Worm (Caenorhabditis elegans) whole organism, L4 larva: Measurements from ENCODE around the gene Y41D4A.1.
A peak's percentile ranks its signal among the peaks of the same experiment; 100 is the strongest.

ENCODE experiments used
- F26F4.8 ChIP-seq: fragments of 200-800 bp; sonication (Bioruptor generic); conservative IDR thresholded peaks from 2 replicates; pipeline ENCODE4 v1.3.6; 2022; ENCODE audit warnings: missing genetic modification characterization, missing compliant biosample characterization
- F44E2.7 ChIP-seq: fragments of 200-800 bp; sonication (Bioruptor generic); IDR thresholded peaks from 2 replicates; pipeline ENCODE4 v2.1.2; 2022; ENCODE audit warnings: missing genetic modification characterization, missing compliant biosample characterization
- F49E8.2 ChIP-seq: sonication (generic microtip); optimal IDR thresholded peaks from 2 replicates; lab custom pipeline; 2016; ENCODE audit warnings: missing compliant biosample characterization, mild to moderate bottlenecking, missing genetic modification characterization, borderline replicate concordance
- R02D3.7 ChIP-seq: fragments of 150-350 bp; sonication (generic microtip); optimal IDR thresholded peaks from 3 replicates; lab custom pipeline; 2014; ENCODE audit warnings: missing biosample characterization, missing genetic modification characterization
- T20F7.1 ChIP-seq: fragments of 200-800 bp; sonication (Bioruptor generic); optimal IDR thresholded peaks from 2 replicates; lab custom pipeline; 2018; ENCODE audit warnings: mild to moderate bottlenecking, missing genetic modification characterization, missing compliant biosample characterization
- Y105C5A.15 ChIP-seq: fragments of 200-800 bp; sonication (Bioruptor generic); IDR thresholded peaks from 2 replicates; pipeline ENCODE4 v1.3.6; 2022; ENCODE audit warnings: missing genetic modification characterization, missing compliant biosample characterization
- Y48G9A.11 ChIP-seq: fragments of 200-800 bp; sonication (Bioruptor generic); IDR thresholded peaks from 2 replicates; pipeline ENCODE4 v1.3.6; 2022; ENCODE audit warnings: missing genetic modification reagents, missing genetic modification characterization, missing compliant biosample characterization
- Y5F2A.4 ChIP-seq: fragments of 200-800 bp; sonication (Bioruptor generic); optimal IDR thresholded peaks from 2 replicates; lab custom pipeline; 2018; ENCODE audit warnings: mild to moderate bottlenecking, missing genetic modification characterization, missing compliant biosample characterization
- Y75B8A.6 ChIP-seq: fragments of 200-800 bp; sonication (Bioruptor generic); IDR thresholded peaks from 2 replicates; pipeline ENCODE4 v1.3.6; 2022; ENCODE audit warnings: missing genetic modification reagents, missing genetic modification characterization, missing compliant biosample characterization
- ZK337.2 ChIP-seq: fragments of 200-800 bp; sonication (Bioruptor generic); IDR thresholded peaks from 2 replicates; pipeline ENCODE4 v1.3.6; 2022; ENCODE audit warnings: missing genetic modification reagents, missing genetic modification characterization, missing compliant biosample characterization
- ZK546.5 ChIP-seq, 2 experiments: sonication (generic microtip); optimal IDR thresholded peaks; 2 replicates each; lab custom pipeline; 2017; ENCODE audit warnings: missing biosample characterization in 2 of 2, missing genetic modification characterization in 2 of 2
- aly-2 ChIP-seq: sonication (generic microtip); optimal IDR thresholded peaks from 2 replicates; lab custom pipeline; 2018; ENCODE audit warnings: missing biosample characterization, missing genetic modification characterization
- arid-1 ChIP-seq: fragments of 200-800 bp; sonication (Bioruptor generic); conservative IDR thresholded peaks from 2 replicates; pipeline ENCODE4 v1.3.6; 2022; ENCODE audit warnings: missing genetic modification reagents, missing genetic modification characterization, missing compliant biosample characterization
- ceh-20 ChIP-seq: fragments of 200-800 bp; sonication (Bioruptor generic); IDR thresholded peaks from 2 replicates; pipeline ENCODE4 v1.3.6; 2022; ENCODE audit warnings: missing genetic modification reagents, missing genetic modification characterization, missing compliant biosample characterization
- ceh-32 ChIP-seq: sonication (generic microtip); optimal IDR thresholded peaks from 2 replicates; lab custom pipeline; 2016; ENCODE audit warnings: mild to moderate bottlenecking, missing genetic modification characterization, missing compliant biosample characterization; ENCODE audit not compliant: poor library complexity
- ceh-82 ChIP-seq: sonication (generic microtip); optimal IDR thresholded peaks from 2 replicates; lab custom pipeline; 2017; ENCODE audit warnings: missing biosample characterization, missing genetic modification characterization
- cey-2 ChIP-seq: sonication (generic microtip); optimal IDR thresholded peaks from 3 replicates; lab custom pipeline; 2017; ENCODE audit warnings: missing genetic modification characterization, mild to moderate bottlenecking, missing compliant biosample characterization, antibody characterized with exemption, borderline replicate concordance; ENCODE audit not compliant: insufficient read depth
- daf-8 ChIP-seq: fragments of 200-800 bp; sonication (Bioruptor generic); IDR thresholded peaks from 2 replicates; pipeline ENCODE4 v1.3.6; 2022; ENCODE audit warnings: missing genetic modification characterization, missing compliant biosample characterization
- dmd-6 ChIP-seq: fragments of 200-800 bp; sonication (Bioruptor generic); IDR thresholded peaks from 2 replicates; pipeline ENCODE4 v1.3.6; 2022; ENCODE audit warnings: missing genetic modification reagents, missing genetic modification characterization, missing compliant biosample characterization
- dmd-8 ChIP-seq: fragments of 200-800 bp; sonication (Bioruptor generic); IDR thresholded peaks from 2 replicates; pipeline ENCODE4 v1.3.6; 2022; ENCODE audit warnings: missing genetic modification characterization, missing compliant biosample characterization
- duxl-1 ChIP-seq: sonication (generic microtip); optimal IDR thresholded peaks from 2 replicates; lab custom pipeline; 2016; ENCODE audit warnings: mild to moderate bottlenecking, missing genetic modification characterization, moderate library complexity, missing compliant biosample characterization; ENCODE audit not compliant: poor library complexity
- dve-1 ChIP-seq: sonication (generic microtip); optimal IDR thresholded peaks from 2 replicates; lab custom pipeline; 2017; ENCODE audit warnings: antibody characterized with exemption, mild to moderate bottlenecking, missing genetic modification characterization, missing compliant biosample characterization; ENCODE audit not compliant: insufficient read depth
- egl-27 ChIP-seq: sonication (generic microtip); optimal IDR thresholded peaks from 3 replicates; lab custom pipeline; 2017; ENCODE audit warnings: missing biosample characterization, missing genetic modification reagents, missing genetic modification characterization
- egl-43 ChIP-seq: fragments of 200-800 bp; sonication (Bioruptor generic); IDR thresholded peaks from 2 replicates; pipeline ENCODE4 v1.3.6; 2022; ENCODE audit warnings: missing genetic modification reagents, missing genetic modification characterization, missing compliant biosample characterization
- fkh-10 ChIP-seq: fragments of 150-350 bp; optimal IDR thresholded peaks from 2 replicates; lab custom pipeline; 2014; ENCODE audit warnings: missing biosample characterization, missing genetic modification reagents, missing genetic modification characterization
- hlh-11 ChIP-seq: fragments of 200-800 bp; sonication (Bioruptor generic); optimal IDR thresholded peaks from 2 replicates; lab custom pipeline; 2018; ENCODE audit warnings: mild to moderate bottlenecking, missing genetic modification characterization, missing compliant biosample characterization
- lim-7 ChIP-seq: fragments of 200-800 bp; sonication (Bioruptor generic); IDR thresholded peaks from 2 replicates; pipeline ENCODE4 v1.3.6; 2022; ENCODE audit warnings: missing genetic modification characterization, missing compliant biosample characterization
- lin-13 ChIP-seq: fragments of 150-350 bp; optimal IDR thresholded peaks from 2 replicates; lab custom pipeline; 2014; ENCODE audit warnings: missing biosample characterization, missing genetic modification reagents, missing genetic modification characterization
- lin-38 ChIP-seq: fragments of 200-800 bp; sonication (Bioruptor generic); IDR thresholded peaks from 2 replicates; pipeline ENCODE4 v1.3.6; 2022; ENCODE audit warnings: missing genetic modification reagents, missing genetic modification characterization, missing compliant biosample characterization
- lin-39 ChIP-seq: fragments of 150-350 bp; optimal IDR thresholded peaks from 2 replicates; lab custom pipeline; 2014; ENCODE audit warnings: missing biosample characterization, missing genetic modification reagents, missing genetic modification characterization
- lir-3 ChIP-seq: sonication (generic microtip); optimal IDR thresholded peaks from 2 replicates; lab custom pipeline; 2016; ENCODE audit warnings: mild to moderate bottlenecking, missing genetic modification characterization, missing compliant biosample characterization
- lsy-2 ChIP-seq, 2 experiments: fragments of 150-350 bp in 1 of 2; sonication (generic microtip) in 1 of 2; optimal IDR thresholded peaks; 2 replicates each; lab custom pipeline; 2014 to 2017; ENCODE audit warnings: missing biosample characterization in 2 of 2, missing genetic modification characterization in 2 of 2
- madf-5 ChIP-seq, 2 experiments: fragments of 200-800 bp; sonication (Bioruptor generic); IDR thresholded peaks; 2 replicates each; pipeline ENCODE4 v1.3.6; 2022; ENCODE audit warnings: missing compliant biosample characterization in 2 of 2, missing genetic modification characterization in 2 of 2
- madf-9 ChIP-seq: fragments of 200-800 bp; sonication (Bioruptor generic); conservative IDR thresholded peaks from 2 replicates; pipeline ENCODE4 v1.3.6; 2022; ENCODE audit warnings: missing genetic modification reagents, missing genetic modification characterization, missing compliant biosample characterization
- mdt-29 ChIP-seq: fragments of 200-800 bp; sonication (Bioruptor generic); IDR thresholded peaks from 2 replicates; pipeline ENCODE4 v1.3.6; 2022; ENCODE audit warnings: missing genetic modification reagents, missing genetic modification characterization, missing compliant biosample characterization
- mxl-3 ChIP-seq: fragments of 200-800 bp; sonication (Bioruptor generic); optimal IDR thresholded peaks from 2 replicates; lab custom pipeline; 2018; ENCODE audit warnings: mild to moderate bottlenecking, missing genetic modification characterization, missing compliant biosample characterization
- nhr-111 ChIP-seq: fragments of 200-800 bp; sonication (Bioruptor generic); optimal IDR thresholded peaks from 2 replicates; lab custom pipeline; 2018; ENCODE audit warnings: mild to moderate bottlenecking, missing genetic modification characterization, missing compliant biosample characterization
- nhr-41 ChIP-seq: fragments of 200-800 bp; sonication (Bioruptor generic); IDR thresholded peaks from 2 replicates; pipeline ENCODE4 v1.3.6; 2022; ENCODE audit warnings: missing genetic modification reagents, missing genetic modification characterization, missing compliant biosample characterization
- nhr-42 ChIP-seq: fragments of 200-800 bp; sonication (Bioruptor generic); IDR thresholded peaks from 2 replicates; pipeline ENCODE4 v1.3.6; 2022; ENCODE audit warnings: missing genetic modification characterization, missing compliant biosample characterization
- nhr-77 ChIP-seq: fragments of 150-350 bp; optimal IDR thresholded peaks from 2 replicates; lab custom pipeline; 2014; ENCODE audit warnings: missing biosample characterization, missing genetic modification characterization
- php-3 ChIP-seq: fragments of 200-800 bp; sonication (Bioruptor generic); IDR thresholded peaks from 2 replicates; pipeline ENCODE4 v1.3.6; 2022; ENCODE audit warnings: missing genetic modification reagents, missing genetic modification characterization, missing compliant biosample characterization
- pqm-1 ChIP-seq: sonication (generic microtip); optimal IDR thresholded peaks from 2 replicates; lab custom pipeline; 2017; ENCODE audit warnings: missing biosample characterization, missing genetic modification characterization
- snpc-1.2 ChIP-seq: fragments of 200-800 bp; sonication (Bioruptor generic); IDR thresholded peaks from 2 replicates; pipeline ENCODE4 v1.3.6; 2022; ENCODE audit warnings: missing genetic modification reagents, missing genetic modification characterization, missing compliant biosample characterization
- snpc-4 ChIP-seq: fragments of 150-350 bp; optimal IDR thresholded peaks from 2 replicates; lab custom pipeline; 2014; ENCODE audit warnings: missing biosample characterization, missing genetic modification characterization
- spr-1 ChIP-seq: sonication (generic microtip); optimal IDR thresholded peaks from 2 replicates; lab custom pipeline; 2016; ENCODE audit warnings: mild to moderate bottlenecking, missing genetic modification characterization, missing compliant biosample characterization
- tag-97 ChIP-seq: fragments of 200-800 bp; sonication (Bioruptor generic); IDR thresholded peaks from 2 replicates; pipeline ENCODE4 v1.3.6; 2022; ENCODE audit warnings: missing genetic modification characterization, missing compliant biosample characterization
- unc-39 ChIP-seq: sonication (generic microtip); optimal IDR thresholded peaks from 2 replicates; lab custom pipeline; 2017; ENCODE audit warnings: missing biosample characterization, missing genetic modification characterization
- zag-1 ChIP-seq: fragments of 150-350 bp; optimal IDR thresholded peaks from 2 replicates; lab custom pipeline; 2014; ENCODE audit warnings: missing biosample characterization, missing genetic modification characterization
- zfp-2 ChIP-seq: sonication (generic microtip); optimal IDR thresholded peaks from 2 replicates; lab custom pipeline; 2016; ENCODE audit warnings: mild to moderate bottlenecking, missing genetic modification characterization, missing compliant biosample characterization
- zfp-3 ChIP-seq: fragments of 200-800 bp; sonication (Bioruptor generic); conservative IDR thresholded peaks from 2 replicates; pipeline ENCODE4 v1.3.6; 2022; ENCODE audit warnings: missing genetic modification reagents, missing genetic modification characterization, missing compliant biosample characterization
- zip-11 ChIP-seq: fragments of 200-800 bp; sonication (Bioruptor generic); IDR thresholded peaks from 2 replicates; pipeline ENCODE4 v1.3.6; 2022; ENCODE audit warnings: missing genetic modification characterization, missing compliant biosample characterization
- ztf-7 ChIP-seq: fragments of 150-350 bp; optimal IDR thresholded peaks from 2 replicates; lab custom pipeline; 2014; ENCODE audit warnings: missing biosample characterization, missing genetic modification characterization

The Y41D4A.1 gene

ce11 chrIV:1824065-1824531 is 52.2 kb downstream of the Y41D4A.1 start, which contains the start of gene cmk-1 (continued):
- TF ChIP-seq ceh-32 (tag; lab: Kevin White, UChicago) (no peak), zip-11 (GFP tag; lab: Robert Waterston, UW) (no peak), duxl-1 (tag; lab: Kevin White, UChicago) (no peak), fkh-10 (peak; percentile 76), nhr-77 (no peak), ztf-7 (tag; lab: Kevin White, UChicago) (no peak), nhr-111 (no peak), Y75B8A.6 (GFP tag; lab: Robert Waterston, UW) (0 out of 2 replicates have a peak, but pooled peaks have one; percentile 30), lin-39 (no peak), madf-9 (GFP tag; lab: Robert Waterston, UW) (no peak), lin-38 (GFP tag; lab: Robert Waterston, UW) (no peak), arid-1 (GFP tag; lab: Robert Waterston, UW) (no peak), F44E2.7 (GFP tag; lab: Robert Waterston, UW) (no peak), lin-13 (GFP tag; lab: Kevin White, UChicago) (no peak), spr-1 (tag; lab: Kevin White, UChicago) (no peak), R02D3.7 (no peak), mxl-3 (GFP tag; lab: Kevin White, UChicago) (peak; percentile 36), snpc-1.2 (GFP tag; lab: Robert Waterston, UW) (no peak), mdt-29 (GFP tag; lab: Robert Waterston, UW) (no peak), dmd-8 (GFP tag; lab: Robert Waterston, UW) (no peak), lsy-2 (tag; optimal IDR thresholded peaks at IDR 0.05; lab: Kevin White, UChicago) (peak in 1 of 2 experiments; percentile 44), daf-8 (no peak), ZK337.2 (no peak), T20F7.1 (GFP tag; lab: Kevin White, UChicago) (no peak), zfp-2 (tag; lab: Kevin White, UChicago) (no peak), snpc-4 (tag; lab: Kevin White, UChicago) (no peak), F49E8.2 (tag; lab: Kevin White, UChicago) (no peak), unc-39 (tag; lab: Kevin White, UChicago) (no peak), egl-43 (GFP tag; lab: Robert Waterston, UW) (peak; percentile 54), aly-2 (tag; lab: Kevin White, UChicago) (no peak), ZK546.5 (tag; optimal IDR thresholded peaks at IDR 0.05; lab: Kevin White, UChicago) (no peak), lim-7 (GFP tag; lab: Robert Waterston, UW) (no peak), ceh-82 (tag; lab: Kevin White, UChicago) (no peak), tag-97 (GFP tag; lab: Robert Waterston, UW) (no peak), dmd-6 (GFP tag; lab: Robert Waterston, UW) (peak; percentile 19; the same call in 1 of the 2 replicates), Y105C5A.15 (GFP tag; lab: Robert Waterston, UW) (no peak), egl-27 (tag; lab: Kevin White, UChicago) (no peak), Y5F2A.4 (GFP tag; lab: Kevin White, UChicago) (no peak), cey-2 (tag; lab: Kevin White, UChicago) (no peak), hlh-11 (tag; lab: Kevin White, UChicago) (peak; percentile 43), zfp-3 (GFP tag; lab: Robert Waterston, UW) (no peak), ceh-20 (no peak), madf-5 (GFP tag; IDR thresholded peaks at IDR 0.05; lab: Robert Waterston, UW) (no peak), php-3 (no peak), Y48G9A.11 (GFP tag; lab: Robert Waterston, UW) (no peak), nhr-42 (no peak), lir-3 (tag; lab: Kevin White, UChicago) (no peak), dve-1 (tag; lab: Kevin White, UChicago) (no peak), nhr-41 (GFP tag; lab: Robert Waterston, UW) (no peak), F26F4.8 (GFP tag; lab: Robert Waterston, UW) (no peak), pqm-1 (tag; lab: Kevin White, UChicago) (no peak), zag-1 (no peak)
